Fruit fly (Drosophila melanogaster) whole organism, larva: ENCODE results near the gene CG1983.
A peak's percentile ranks its signal among the peaks of the same experiment; 100 is the strongest.

Experiments
- noc ChIP-seq: fragments of 200-800 bp; sonication (Bioruptor generic); optimal IDR thresholded peaks from 3 replicates; lab custom pipeline; 2019; ENCODE audit warnings: missing biosample characterization, mild to moderate bottlenecking, missing genetic modification characterization, moderate library complexity

Gene CG1983

DNA sequence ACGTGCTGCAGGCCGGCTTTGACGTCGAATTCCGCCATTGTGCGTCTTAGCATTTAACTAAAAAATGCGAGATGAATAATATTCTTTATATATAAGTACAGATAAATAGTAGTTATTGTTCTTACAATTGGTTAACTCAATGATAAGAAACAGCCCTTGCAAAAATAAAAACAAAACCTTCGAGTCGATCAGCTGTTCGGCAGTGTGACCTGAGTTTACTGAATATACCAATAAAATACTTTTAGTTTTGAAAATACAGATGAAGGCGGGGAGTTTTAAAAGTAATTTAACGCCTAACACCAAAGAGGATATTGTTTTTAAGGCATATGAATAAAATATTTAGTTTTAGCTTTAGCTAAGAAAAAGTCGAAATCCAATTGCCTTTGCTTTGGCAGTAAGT lies at the start of gene CG1983, which contains the start of gene CG15530:
TSS of gene CG1983 (minus strand) at position 207 of the 400 bp plus-strand sequence.
TSS of gene CG15530 (plus strand) at position 384 of the 400 bp plus-strand sequence.
- no peak for TF ChIP-seq noc (tag; lab: Kevin White, UChicago)

dm6 chr3R:30224577-30224976 lies 47.1 kb upstream of the CG1983 start:
- TF ChIP-seq noc (tag; lab: Kevin White, UChicago), result no peak

dm6 chr3R:30222236-30222635 lies 44.7 kb upstream of the CG1983 start:
- TF ChIP-seq noc (tag; lab: Kevin White, UChicago), result no peak

DNA sequence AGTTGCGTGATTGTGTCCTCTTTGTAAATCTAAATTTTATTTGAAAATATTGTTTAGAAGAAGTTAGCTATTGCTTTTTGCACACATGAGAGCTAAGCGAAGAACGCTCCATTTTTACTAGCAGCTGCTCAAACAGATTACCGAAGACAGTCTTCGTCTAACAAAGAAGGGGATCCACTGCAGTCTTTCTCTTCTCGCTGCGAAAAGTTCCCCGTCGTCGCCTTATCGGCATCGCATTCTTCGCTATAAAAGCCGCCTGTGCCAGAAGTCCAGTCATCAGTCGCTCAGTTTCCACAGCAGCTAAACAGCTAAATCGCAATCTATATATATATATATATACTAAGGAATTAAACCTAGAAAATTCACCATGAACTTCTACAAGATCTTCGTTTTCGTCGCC lies 38.7 kb upstream of the CG1983 start, which contains the start of gene CecC:
TSS of gene CecC (plus strand) at position 275 of the 400 bp plus-strand sequence.
- no peak for TF ChIP-seq noc (tag; lab: Kevin White, UChicago)

- TF ChIP-seq noc (tag; lab: Kevin White, UChicago), result no peak
Observed at dm6 chr3R:30215020-30215419, 37.5 kb upstream of the CG1983 start.

DNA sequence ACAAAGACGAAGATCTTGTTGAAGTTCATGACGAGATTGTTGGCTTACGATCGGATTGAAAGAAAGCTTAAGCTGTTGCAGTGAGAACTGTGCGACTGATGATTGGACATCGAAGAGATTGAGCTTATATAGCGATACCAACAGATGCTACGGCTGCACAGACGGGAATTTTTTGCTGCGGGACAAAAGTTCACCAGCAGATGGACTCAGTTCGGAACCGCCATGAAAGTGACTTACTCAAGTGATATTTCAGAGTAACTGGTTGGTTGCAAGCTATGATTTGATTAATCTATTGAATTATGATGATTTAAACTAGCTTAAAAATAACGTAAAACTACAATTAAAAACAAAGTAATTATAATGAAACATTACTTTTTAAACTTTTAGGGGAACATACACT lies 36.2 kb upstream of the CG1983 start, which contains the start of gene CecB:
TSS of gene CecB (minus strand) at position 101 of the 400 bp plus-strand sequence.
- TF ChIP-seq noc (tag; lab: Kevin White, UChicago), result no peak

DNA sequence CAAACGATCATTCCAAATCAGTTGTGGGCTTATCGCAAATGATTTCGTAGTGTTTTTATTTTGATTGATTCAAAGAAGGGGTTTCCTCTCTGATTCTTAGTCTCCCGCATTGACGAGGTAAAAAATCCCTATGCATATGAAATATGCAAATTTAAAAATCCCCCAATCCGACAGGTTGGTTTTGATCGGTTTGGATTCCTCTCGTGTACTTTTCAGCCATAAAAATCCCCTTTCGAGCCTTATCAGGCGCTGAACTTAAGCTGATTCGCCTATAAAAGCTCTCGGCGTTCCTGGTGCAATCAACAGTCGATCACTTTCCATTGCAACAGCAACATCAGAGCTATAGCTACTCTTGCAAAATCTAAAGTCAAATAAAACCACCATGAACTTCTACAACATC lies 34.4 kb upstream of the CG1983 start, which contains the start of gene CecA2:
TSS of gene CecA2 (plus strand) at position 301 of the 400 bp plus-strand sequence.
- TF ChIP-seq noc (tag; lab: Kevin White, UChicago), result no peak

- TF ChIP-seq noc (tag; lab: Kevin White, UChicago), result no peak
Observed at dm6 chr3R:30210560-30210959, 33.1 kb upstream of the CG1983 start, which contains the start of gene CecA1. Gene CecA1 (plus strand): TSS chr3R:30210874.

DNA sequence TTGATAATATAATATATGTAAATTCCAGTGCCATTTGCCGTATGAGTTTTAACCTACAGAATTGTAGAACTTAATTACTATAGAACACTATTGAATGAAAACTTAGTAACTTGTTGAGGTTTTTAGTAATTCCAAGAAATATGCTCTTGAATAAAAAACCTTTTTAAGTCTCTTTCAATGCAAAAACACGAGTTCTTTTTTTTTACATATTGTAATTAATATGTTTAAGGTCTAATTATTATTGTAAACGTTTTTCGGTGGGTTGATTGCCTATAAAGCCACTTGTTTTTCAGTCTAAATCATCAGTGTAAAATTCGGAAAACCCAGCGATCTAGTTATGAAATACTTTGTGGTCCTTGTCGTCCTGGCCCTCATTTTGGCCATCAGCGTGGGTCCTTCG lies 32.1 kb upstream of the CG1983 start, which contains the start of gene Anp:
TSS of gene Anp (plus strand) at position 301 of the 400 bp plus-strand sequence.
- TF ChIP-seq noc (tag; lab: Kevin White, UChicago), result no peak

DNA sequence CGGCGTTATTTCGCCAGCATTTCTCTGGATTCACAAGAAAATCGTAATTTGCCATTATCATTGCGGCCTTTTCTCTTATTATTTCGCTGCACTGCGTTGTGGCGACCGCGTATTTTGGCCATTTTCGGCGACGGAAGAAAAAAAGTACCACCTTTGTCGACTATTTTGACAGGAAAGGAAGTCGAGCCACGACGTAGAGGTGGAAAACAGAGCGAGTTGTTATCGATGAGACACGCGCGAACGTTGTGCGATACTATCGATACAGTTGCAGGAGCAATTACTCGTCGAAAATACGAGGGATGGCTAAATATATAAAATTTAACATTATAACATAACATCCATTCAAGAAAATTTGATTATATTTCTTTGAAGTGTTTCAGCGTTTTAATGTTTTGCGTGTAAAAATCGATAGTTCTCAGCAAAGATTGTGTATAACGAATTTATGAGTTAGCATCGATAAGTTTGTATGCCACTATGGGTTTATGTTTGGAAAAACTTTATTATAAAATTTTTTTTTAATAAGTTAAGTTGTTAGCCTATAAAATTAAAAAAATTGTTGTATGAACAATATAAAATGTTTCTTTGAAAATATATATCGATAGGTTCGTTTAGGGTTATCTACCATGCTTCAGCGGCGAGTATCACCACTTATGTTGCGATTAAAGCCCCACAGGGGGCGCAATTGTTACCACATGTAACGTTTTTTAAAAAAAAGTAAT lies 31.4 kb upstream of the CG1983 start, which contains the start of gene RpS7:
TSS of gene RpS7 (minus strand) at position 255 of the 719 bp plus-strand sequence.
- TF ChIP-seq noc (tag; lab: Kevin White, UChicago), result peak; percentile 64

DNA sequence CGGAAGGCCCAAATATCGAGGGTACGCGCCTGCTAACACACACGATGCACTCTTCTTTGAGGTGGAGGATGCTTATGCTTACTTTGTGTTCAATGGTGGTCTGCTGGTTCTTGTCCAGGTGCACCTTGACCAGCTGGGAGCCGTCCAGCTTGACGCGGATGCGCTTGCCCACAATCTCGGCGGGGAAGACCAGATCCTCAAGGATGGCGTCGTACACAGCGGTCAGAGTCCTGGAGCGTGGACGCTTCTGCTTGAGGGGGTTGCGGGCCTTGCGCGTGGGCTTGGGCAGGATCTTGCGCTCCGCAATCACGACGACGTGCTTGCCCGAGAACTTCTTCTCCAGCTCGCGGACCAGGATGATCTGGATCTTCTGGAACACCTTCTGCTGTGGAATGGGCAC lies 30.5 kb upstream of the CG1983 start:
- TF ChIP-seq noc (tag; lab: Kevin White, UChicago), result no peak

DNA sequence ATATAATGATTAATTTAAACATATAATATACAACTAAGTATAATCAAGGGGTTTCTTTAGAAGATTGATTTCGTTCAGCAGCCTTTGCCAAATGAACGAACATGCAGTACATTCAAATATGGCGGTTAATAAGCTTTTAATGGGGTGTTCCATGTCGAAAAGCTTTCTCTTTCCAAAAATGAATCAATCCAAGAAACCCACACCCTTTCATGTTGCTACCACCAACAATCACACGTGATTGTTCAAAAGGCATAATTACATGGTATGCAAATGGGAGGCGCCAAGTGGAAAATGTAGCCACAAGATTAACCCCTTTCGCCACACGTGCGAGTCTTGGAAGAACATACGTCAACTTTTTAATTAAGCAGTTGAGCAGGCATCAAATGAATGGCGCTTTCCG lies 28.4 kb upstream of the CG1983 start:
- no peak for TF ChIP-seq noc (tag; lab: Kevin White, UChicago)

DNA sequence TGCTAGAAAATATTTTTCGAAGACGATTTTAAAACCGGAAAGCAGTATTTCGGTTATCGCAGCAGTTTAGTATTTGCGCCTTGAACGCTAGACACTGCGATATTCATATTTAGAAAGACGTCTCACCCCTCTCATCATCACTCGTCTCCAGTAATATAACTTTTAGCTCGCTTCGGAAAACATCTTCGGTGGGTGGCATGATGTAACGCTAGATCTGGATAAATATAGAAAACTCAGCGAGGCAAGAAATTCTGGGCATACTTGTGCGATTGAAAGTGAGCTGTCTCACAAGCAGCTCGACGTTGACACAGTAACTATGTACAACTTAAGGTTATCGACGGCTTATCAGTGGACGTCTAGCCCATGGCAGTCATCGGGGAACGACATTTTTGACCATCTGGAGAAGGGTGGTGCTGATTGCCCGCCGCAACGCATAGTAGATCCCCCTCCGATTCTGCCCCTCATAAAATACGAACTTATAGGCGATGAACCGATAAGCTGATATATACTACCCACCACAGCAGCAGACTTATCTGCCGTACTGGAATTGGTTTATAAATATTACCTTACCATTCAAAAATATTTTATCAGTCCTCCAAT lies 26.6 kb upstream of the CG1983 start:
- TF ChIP-seq noc (tag; lab: Kevin White, UChicago), result no peak

DNA sequence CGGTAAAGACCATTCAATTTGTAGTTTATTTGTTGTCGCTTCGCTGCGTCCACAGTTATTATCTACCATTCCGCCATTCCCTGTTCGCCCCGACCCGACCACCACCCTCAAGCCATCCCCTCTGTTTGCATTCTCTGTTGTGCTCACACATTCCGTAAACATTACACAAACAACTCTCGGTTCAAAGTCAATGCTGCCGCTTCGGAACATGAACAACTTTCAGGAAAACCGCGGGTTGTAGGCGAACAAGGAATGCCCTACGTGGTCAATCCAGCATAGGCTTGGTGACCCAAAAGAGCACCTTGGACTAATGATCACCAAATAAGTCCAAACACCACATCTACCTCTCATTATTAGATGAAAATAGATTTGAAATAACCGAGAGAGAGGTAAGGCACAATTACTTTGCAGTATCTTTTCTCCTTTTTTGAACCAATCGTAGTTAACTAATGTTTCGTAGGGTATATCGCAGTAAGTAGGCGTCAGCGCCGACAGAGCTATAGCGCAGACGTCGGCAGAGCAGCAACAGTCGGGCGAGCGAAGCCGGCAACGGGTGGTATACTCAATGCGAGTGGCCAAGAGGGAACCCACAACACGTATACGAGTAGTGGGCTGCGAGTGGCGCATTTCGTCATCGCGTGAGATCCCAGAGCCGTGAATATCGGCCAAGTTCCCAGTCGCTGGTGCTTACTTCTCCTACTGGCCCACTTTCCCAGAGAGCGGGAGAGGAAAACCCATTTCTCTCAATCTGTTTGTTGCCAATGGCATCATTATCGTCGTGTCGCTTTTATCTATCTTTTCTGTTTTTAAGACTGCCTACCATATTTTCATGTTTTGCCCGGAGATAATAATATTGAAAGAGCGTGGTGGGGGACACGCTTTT lies 25.8 kb upstream of the CG1983 start:
- peak; percentile 97 for TF ChIP-seq noc (tag; lab: Kevin White, UChicago)

- no peak for TF ChIP-seq noc (tag; lab: Kevin White, UChicago)
Observed at dm6 chr3R:30202898-30203103, 25.3 kb upstream of the CG1983 start, which contains the start of gene CG9743. Gene CG9743 (minus strand): TSS chr3R:30202998.

DNA sequence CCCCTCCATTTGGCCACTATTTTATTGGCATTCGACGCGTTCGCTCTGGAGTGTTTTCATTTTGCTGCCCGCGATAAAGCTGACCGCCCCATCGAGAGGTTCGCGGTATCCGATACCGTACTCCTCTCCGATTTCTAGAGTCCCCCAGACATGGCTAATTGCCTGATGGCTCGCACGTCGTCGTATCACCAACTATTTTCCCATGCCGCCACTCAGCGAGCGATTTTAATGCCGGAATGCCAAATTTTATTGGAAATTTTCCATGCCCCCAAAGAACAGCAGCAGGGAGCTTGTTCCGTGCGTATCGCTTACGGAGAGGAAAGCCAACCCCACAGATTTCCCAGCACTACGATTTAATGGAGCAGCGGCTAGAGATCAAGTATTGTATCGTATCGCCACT lies 23.6 kb upstream of the CG1983 start:
- TF ChIP-seq noc (tag; lab: Kevin White, UChicago), result no peak
